Fruit fly (Drosophila melanogaster): ENCODE measurements around the gene CG43844.

Gene CG43844

DNA sequence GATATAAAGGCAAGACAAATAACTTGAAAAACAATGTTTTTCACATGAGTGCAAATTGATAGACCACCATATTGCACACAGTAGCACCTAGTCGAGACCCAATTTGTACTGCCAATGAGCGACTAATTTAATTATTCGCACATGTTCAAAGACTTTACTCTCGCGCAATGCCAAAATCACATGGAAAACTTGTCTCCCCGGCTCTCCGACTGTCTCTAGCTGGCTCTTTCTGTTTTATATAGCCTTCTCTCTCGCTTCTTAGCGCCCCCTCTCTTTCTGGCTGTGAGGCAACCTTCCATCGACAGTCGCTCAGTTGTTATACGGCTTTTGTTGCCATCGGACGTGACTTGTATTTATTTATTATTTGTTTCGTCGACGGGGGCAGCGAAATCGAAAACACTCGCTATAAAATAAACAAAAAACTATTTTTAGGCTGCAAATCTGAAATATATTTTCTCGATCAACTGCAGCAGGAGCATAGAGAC is 14.3 kb upstream of the CG43844 start, which contains the start of gene CG6656 (continued):
- TF ChIP-seq chm (GFP tag; IDR thresholded peaks at IDR 0.05) (peak; percentile 59; the same call in 1 of the 2 replicates), Trl (optimal IDR thresholded peaks at IDR 0.05) (peak; percentile 61 to 85), Trl (GFP tag; optimal IDR thresholded peaks at IDR 0.05) (no peak), CG32772 (GFP tag; IDR thresholded peaks at IDR 0.05) (no peak), dpn (GFP tag; optimal IDR thresholded peaks at IDR 0.05) (no peak), sens-2 (GFP tag; IDR thresholded peaks at IDR 0.05) (no peak), MBD-R2 (GFP tag; IDR thresholded peaks at IDR 0.05) (peak; percentile 35; the same call in 1 of the 2 replicates), CG16813 (GFP tag; IDR thresholded peaks at IDR 0.05; ENCODE audit: partially characterized antibody) (no peak), CG17829 (tag; optimal IDR thresholded peaks at IDR 0.05) (peak; percentile 14), Eip74EF (GFP tag; optimal IDR thresholded peaks at IDR 0.05) (peak in 1 of 2 experiments; percentile 27), grau (tag; optimal IDR thresholded peaks at IDR 0.05) (no peak), Rfx (GFP tag; IDR thresholded peaks at IDR 0.05) (peak; percentile 49), Xrp1 (GFP tag; IDR thresholded peaks at IDR 0.05) (0 out of 2 replicates have a peak, but pooled peaks have one; percentile 29), E2f1 (GFP tag; IDR thresholded peaks at IDR 0.05) (no peak), CG10267 (tag; optimal IDR thresholded peaks at IDR 0.05) (peak; percentile 6), hb (GFP tag; IDR thresholded peaks at IDR 0.05; ENCODE audit: partially characterized antibody) (0 out of 3 replicates have a peak, but pooled peaks have one; percentile 18), HLHmδ (GFP tag; optimal IDR thresholded peaks at IDR 0.05) (no peak), CG32532 (GFP tag; IDR thresholded peaks at IDR 0.05) (peak; percentile 57; the same call in 1 of the 2 replicates), Oli (tag; optimal IDR thresholded peaks at IDR 0.05) (no peak), CoRest (tag; optimal IDR thresholded peaks at IDR 0.05) (peak; percentile 32), D19A (tag; optimal IDR thresholded peaks at IDR 0.05) (peak; percentile 34), yki (optimal IDR thresholded peaks at IDR 0.05) (no peak), CG6683 (GFP tag; optimal IDR thresholded peaks at IDR 0.05) (no peak), kni (GFP tag; optimal IDR thresholded peaks at IDR 0.05) (no peak), CG16863 (GFP tag; optimal IDR thresholded peaks at IDR 0.05) (peak; percentile 2), chinmo (GFP tag; IDR thresholded peaks at IDR 0.05; ENCODE audit: partially characterized antibody) (0 out of 4 replicates have a peak, but pooled peaks have one; percentile 43), CG8924 (tag; optimal IDR thresholded peaks at IDR 0.05) (no peak), ci (GFP tag; IDR thresholded peaks at IDR 0.05) (peak; percentile 63; the same call in 2 of the 3 replicates), MTF-1 (GFP tag; optimal IDR thresholded peaks at IDR 0.05; ENCODE audit: borderline replicate concordance) (peak; percentile 8), ftz-f1 (GFP tag; optimal IDR thresholded peaks at IDR 0.05) (peak; percentile 34), pan (optimal IDR thresholded peaks at IDR 0.05) (no peak), pan (GFP tag; optimal IDR thresholded peaks at IDR 0.05 in 1 of 2, IDR thresholded peaks at IDR 0.05 in 1 of 2) (peak in 1 of 2 experiments; percentile 24), CG8089 (GFP tag; optimal IDR thresholded peaks at IDR 0.05) (no peak), CG10431 (GFP tag; optimal IDR thresholded peaks at IDR 0.05) (no peak), repo (GFP tag; optimal IDR thresholded peaks at IDR 0.05) (peak; percentile 6), CG10979 (tag; optimal IDR thresholded peaks at IDR 0.05) (no peak), CG10209 (GFP tag; optimal IDR thresholded peaks at IDR 0.05) (peak; percentile 16), CG10321 (GFP tag; IDR thresholded peaks at IDR 0.05) (peak; percentile 84), CG12659 (GFP tag; optimal IDR thresholded peaks at IDR 0.05) (peak; percentile 3), Fer1 (GFP tag; optimal IDR thresholded peaks at IDR 0.05) (peak; percentile 21), CG5953 (GFP tag; IDR thresholded peaks at IDR 0.05) (peak; percentile 7; the same call in 1 of the 2 replicates), CG17802 (tag; optimal IDR thresholded peaks at IDR 0.05) (no peak), CG18619 (GFP tag; optimal IDR thresholded peaks at IDR 0.05) (peak; percentile 5), pb (GFP tag; optimal IDR thresholded peaks at IDR 0.05) (peak; percentile 27), CG34376 (GFP tag; optimal IDR thresholded peaks at IDR 0.05) (peak; percentile 10), Bgb (GFP tag; IDR thresholded peaks at IDR 0.05; ENCODE audit: partially characterized antibody) (peak; percentile 38; the same call in 1 of the 2 replicates), lmd (GFP tag; IDR thresholded peaks at IDR 0.05) (no peak), crol (GFP tag; IDR thresholded peaks at IDR 0.05) (0 out of 2 replicates have a peak, but pooled peaks have one; percentile 10), CG34224 (GFP tag; IDR thresholded peaks at IDR 0.05; ENCODE audit: partially characterized antibody) (peak; percentile 25; the same call in 1 of the 3 replicates), CrebB (tag; optimal IDR thresholded peaks at IDR 0.05) (peak; percentile 8)

All from whole organism, embryonic.